Fruit fly (Drosophila melanogaster): Measurements from ENCODE around the gene CG34241.

The CG34241 gene

DNA sequence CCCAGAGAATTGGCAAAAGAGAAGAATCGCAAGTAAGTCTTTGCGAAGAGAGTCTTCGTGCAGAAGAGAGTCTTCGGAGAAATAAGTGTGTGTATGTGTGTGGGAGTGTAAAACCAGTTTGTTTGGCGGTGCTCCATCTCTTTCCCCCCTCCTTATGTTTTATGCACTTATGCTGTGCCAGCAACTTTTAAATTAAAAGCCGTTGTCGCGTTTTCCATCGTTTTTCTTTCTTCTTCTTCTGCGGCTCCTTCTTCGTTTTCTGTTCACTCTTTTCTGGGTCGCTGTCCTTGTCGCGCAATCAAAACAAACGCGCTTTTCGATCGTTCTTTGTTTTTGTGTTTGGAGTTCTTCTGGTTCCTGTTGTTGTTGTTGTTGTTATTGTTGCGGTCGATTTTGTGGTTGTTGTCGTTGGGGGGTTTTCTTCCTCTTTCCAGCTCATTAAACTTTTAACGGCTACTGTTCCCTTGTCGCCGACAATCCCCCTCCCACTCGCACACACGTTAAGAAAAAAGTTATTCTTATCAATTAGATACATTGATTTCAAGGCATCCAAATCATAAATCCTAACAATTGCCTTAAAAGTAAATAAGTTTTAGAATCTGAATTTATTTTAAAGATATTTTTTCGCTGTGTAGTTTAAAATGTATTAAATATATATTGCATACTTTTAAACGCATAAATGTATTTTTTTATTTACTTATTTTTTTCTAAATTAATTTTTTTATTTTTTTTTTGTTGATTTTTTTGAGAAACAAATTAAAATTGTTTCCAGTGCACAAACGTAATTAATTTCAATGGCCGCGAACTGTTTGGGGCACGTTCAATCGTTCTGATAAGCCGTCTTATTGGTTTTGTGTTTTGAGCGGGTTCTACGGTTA, 16.5 kb upstream of the CG34241 start (continued):
- TF ChIP-seq CG11504 (tag; optimal IDR thresholded peaks at IDR 0.05) (peak; percentile 93), Hr3 (GFP tag; optimal IDR thresholded peaks at IDR 0.05) (peak; percentile 81), CG6791 (GFP tag; IDR thresholded peaks at IDR 0.05; ENCODE audit: partially characterized antibody) (no peak), NC2α (GFP tag; optimal IDR thresholded peaks at IDR 0.05) (no peak), Gsc (GFP tag; IDR thresholded peaks at IDR 0.05) (no peak), NC2β (GFP tag; optimal IDR thresholded peaks at IDR 0.05) (no peak), kah (GFP tag; optimal IDR thresholded peaks at IDR 0.05) (peak; percentile 59), CG10431 (GFP tag; optimal IDR thresholded peaks at IDR 0.05) (peak; percentile 63), CG15601 (tag; optimal IDR thresholded peaks at IDR 0.05) (peak; percentile 95), CG2202 (tag; optimal IDR thresholded peaks at IDR 0.05) (peak; percentile 89), sima (GFP tag; optimal IDR thresholded peaks at IDR 0.05) (no peak), CG14441 (GFP tag; IDR thresholded peaks at IDR 0.05) (peak; percentile 34; the same call in 1 of the 2 replicates), Opbp (GFP tag; IDR thresholded peaks at IDR 0.05; ENCODE audit: partially characterized antibody) (no peak), gro (GFP tag; optimal IDR thresholded peaks at IDR 0.05) (no peak), Vsx1 (GFP tag; optimal IDR thresholded peaks at IDR 0.05) (peak; percentile 69), CG3995 (GFP tag; optimal IDR thresholded peaks at IDR 0.05) (no peak), CG10366 (GFP tag; IDR thresholded peaks at IDR 0.05) (peak; percentile 60), onecut (GFP tag; IDR thresholded peaks at IDR 0.05) (peak; percentile 40), CG34422 (GFP tag; IDR thresholded peaks at IDR 0.05) (peak; percentile 69; the same call in 2 of the 3 replicates), zfh2 (GFP tag; optimal IDR thresholded peaks at IDR 0.05) (no peak), chinmo (GFP tag; IDR thresholded peaks at IDR 0.05; ENCODE audit: partially characterized antibody) (peak; percentile 96; the same call in 3 of the 4 replicates), Taf1 (GFP tag; IDR thresholded peaks at IDR 0.05) (no peak), Aef1 (GFP tag; IDR thresholded peaks at IDR 0.05) (peak; percentile 55), NFAT (GFP tag; IDR thresholded peaks at IDR 0.05) (no peak), H2.0 (GFP tag; IDR thresholded peaks at IDR 0.05) (peak; percentile 53; the same call in 1 of the 2 replicates), CG7745 (tag; optimal IDR thresholded peaks at IDR 0.05) (no peak), CG10654 (GFP tag; optimal IDR thresholded peaks at IDR 0.05) (peak; percentile 60), zen2 (GFP tag; IDR thresholded peaks at IDR 0.05; ENCODE audit: partially characterized antibody) (no peak), Ptx1 (GFP tag; IDR thresholded peaks at IDR 0.05) (peak; percentile 80), odd (GFP tag; optimal IDR thresholded peaks at IDR 0.05) (peak; percentile 81), CG17359 (tag; optimal IDR thresholded peaks at IDR 0.05) (peak; percentile 88), tgo (GFP tag; IDR thresholded peaks at IDR 0.05) (peak; percentile 79), Usf (GFP tag; optimal IDR thresholded peaks at IDR 0.05) (peak; percentile 50), Ets97D (GFP tag; optimal IDR thresholded peaks at IDR 0.05) (no peak), gfzf (GFP tag; optimal IDR thresholded peaks at IDR 0.05) (no peak), CG34224 (GFP tag; IDR thresholded peaks at IDR 0.05; ENCODE audit: partially characterized antibody) (no peak), vvl (GFP tag; IDR thresholded peaks at IDR 0.05) (peak; percentile 79), CG2875 (GFP tag; optimal IDR thresholded peaks at IDR 0.05) (peak; percentile 64), cg (GFP tag; optimal IDR thresholded peaks at IDR 0.05) (peak; percentile 34), stwl (tag; optimal IDR thresholded peaks at IDR 0.05) (peak; percentile 6), CG3281 (GFP tag; optimal IDR thresholded peaks at IDR 0.05) (peak; percentile 64), Med (GFP tag) (peak; percentile 72), Drgx (GFP tag; IDR thresholded peaks at IDR 0.05) (peak; percentile 14; the same call in 1 of the 2 replicates), Gug (GFP tag; IDR thresholded peaks at IDR 0.05) (0 out of 4 replicates have a peak, but pooled peaks have one; percentile 30), cwo (GFP tag; optimal IDR thresholded peaks at IDR 0.05) (peak; percentile 77), Ets65A (GFP tag) (peak; percentile 96), sd (tag; optimal IDR thresholded peaks at IDR 0.05) (peak; percentile 50), fd64A (GFP tag; optimal IDR thresholded peaks at IDR 0.05) (no peak), CG8924 (tag; optimal IDR thresholded peaks at IDR 0.05) (peak; percentile 96)
